Worm (Caenorhabditis elegans) whole organism, L3 larva: Measurements from ENCODE around the gene cec-5.

ENCODE experiments used
- elt-1 ChIP-seq: fragments of 150-350 bp; optimal IDR thresholded peaks from 2 replicates; lab custom pipeline; 2014; ENCODE audit warnings: missing biosample characterization, missing genetic modification characterization
- elt-2 ChIP-seq: sonication (generic microtip); optimal IDR thresholded peaks from 2 replicates; lab custom pipeline; 2016; ENCODE audit warnings: missing genetic modification reagents, mild to moderate bottlenecking, missing genetic modification characterization, missing compliant biosample characterization
- nhr-11 ChIP-seq: fragments of 150-350 bp; optimal IDR thresholded peaks from 2 replicates; lab custom pipeline; 2014; ENCODE audit warnings: missing biosample characterization, missing genetic modification characterization
- nhr-12 ChIP-seq: fragments of 150-350 bp; optimal IDR thresholded peaks from 2 replicates; lab custom pipeline; 2014; ENCODE audit warnings: missing biosample characterization, missing genetic modification characterization
- nhr-237 ChIP-seq: fragments of 150-350 bp; optimal IDR thresholded peaks from 2 replicates; lab custom pipeline; 2014; ENCODE audit warnings: missing biosample characterization, missing genetic modification characterization
- nhr-28 ChIP-seq: fragments of 150-350 bp; optimal IDR thresholded peaks from 2 replicates; lab custom pipeline; 2014; ENCODE audit warnings: missing biosample characterization, missing genetic modification characterization
- pha-4 ChIP-seq: fragments of 150-350 bp; optimal IDR thresholded peaks from 2 replicates; lab custom pipeline; 2014; ENCODE audit warnings: missing biosample characterization, missing genetic modification reagents, missing genetic modification characterization
- skn-1 ChIP-seq: fragments of 150-350 bp; optimal IDR thresholded peaks from 2 replicates; lab custom pipeline; 2014; ENCODE audit warnings: missing biosample characterization, missing genetic modification characterization
- unc-62 ChIP-seq: fragments of 150-350 bp; sonication (generic microtip); optimal IDR thresholded peaks from 4 replicates; lab custom pipeline; 2014; ENCODE audit warnings: missing biosample characterization, missing genetic modification reagents, missing genetic modification characterization

DNA sequence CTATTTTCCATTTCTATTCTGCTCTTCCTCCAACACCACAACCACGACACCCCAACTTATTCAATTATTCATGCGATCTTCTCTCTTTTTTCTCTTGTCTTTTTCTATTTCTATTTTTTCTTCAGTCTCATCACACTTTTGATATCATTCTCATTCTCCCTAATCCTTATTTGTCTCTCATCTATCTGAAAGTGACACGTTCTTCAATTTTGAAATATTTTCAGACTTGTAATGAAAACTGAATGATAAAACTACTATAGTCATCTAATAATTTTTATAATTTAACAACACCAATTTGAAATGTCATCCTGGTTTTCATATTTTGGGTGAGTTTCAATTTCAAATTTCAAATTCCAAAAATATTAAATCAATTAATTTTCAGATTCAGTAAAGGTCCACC is 8.7 kb upstream of the cec-5 start, which contains the start of gene cla-1:
- TF ChIP-seq elt-2 (tag; lab: Kevin White, UChicago) (no peak), nhr-11 (tag; lab: Kevin White, UChicago) (no peak), nhr-237 (no peak), elt-1 (tag; lab: Kevin White, UChicago) (no peak), nhr-12 (tag; lab: Kevin White, UChicago) (no peak), unc-62 (GFP tag; lab: Kevin White, UChicago) (no peak), pha-4 (tag; lab: Kevin White, UChicago) (no peak), skn-1 (tag; lab: Kevin White, UChicago) (no peak), nhr-28 (tag; lab: Kevin White, UChicago) (no peak)
